ENCODE assay signal across 1 fruit fly cellular context in genomic region chr3L:21135850-21136249, dm6.
TF ChIP-seq lines count a peak whose summit lies in the region.

No protein-coding gene starts in this region.

TF ChIP-seq in whole organism, embryonic, 481 proteins besides CTCF, POLR2A, EP300 and RAD21 (continued from another document):
- no peak for TF ChIP-seq Nf-YC (tag; optimal IDR thresholded peaks at IDR 0.05; lab: Kevin White, UChicago)
- peak; percentile 100 for TF ChIP-seq Dref (GFP tag; IDR thresholded peaks at IDR 0.05; lab: Robert Waterston, UW)
- no peak for TF ChIP-seq Nf-YA (GFP tag; IDR thresholded peaks at IDR 0.05; lab: Robert Waterston, UW)
- no peak for TF ChIP-seq CG8478 (optimal IDR thresholded peaks at IDR 0.05; lab: Kevin White, UChicago)
- no peak for TF ChIP-seq CG11093 (GFP tag; IDR thresholded peaks at IDR 0.05; lab: Robert Waterston, UW)
- TF ChIP-seq ATbp (GFP tag; optimal IDR thresholded peaks at IDR 0.05; lab: Kevin White, UChicago) = no peak
- TF ChIP-seq Max (GFP tag; optimal IDR thresholded peaks at IDR 0.05; lab: Kevin White, UChicago) = peak; percentile 70
- TF ChIP-seq B-H2 (GFP tag; optimal IDR thresholded peaks at IDR 0.05; lab: Kevin White, UChicago) = no peak
- no peak for TF ChIP-seq Asciz (GFP tag; optimal IDR thresholded peaks at IDR 0.05; lab: Kevin White, UChicago)
- peak; percentile 47; the same call in 1 of the 2 replicates for TF ChIP-seq CG9932 (GFP tag; IDR thresholded peaks at IDR 0.05; lab: Robert Waterston, UW)
- TF ChIP-seq croc (GFP tag; conservative IDR thresholded peaks at IDR 0.05; lab: Robert Waterston, UW) = no peak
- no peak for TF ChIP-seq gce (GFP tag; IDR thresholded peaks at IDR 0.05; lab: Robert Waterston, UW)
- no peak for TF ChIP-seq Atf6 (GFP tag; IDR thresholded peaks at IDR 0.05; lab: Robert Waterston, UW)
- TF ChIP-seq sim (GFP tag; IDR thresholded peaks at IDR 0.05; lab: Robert Waterston, UW) = no peak
- TF ChIP-seq NC2α (GFP tag; optimal IDR thresholded peaks at IDR 0.05; lab: Kevin White, UChicago) = no peak
- no peak for TF ChIP-seq Awh (GFP tag; IDR thresholded peaks at IDR 0.05; lab: Robert Waterston, UW)
- no peak for TF ChIP-seq CG3407 (GFP tag; optimal IDR thresholded peaks at IDR 0.05; lab: Kevin White, UChicago)
- no peak for TF ChIP-seq nau (GFP tag; optimal IDR thresholded peaks at IDR 0.05; lab: Kevin White, UChicago)
- TF ChIP-seq CG1832 (GFP tag; optimal IDR thresholded peaks at IDR 0.05; lab: Kevin White, UChicago) = no peak
- TF ChIP-seq HmgD (GFP tag; optimal IDR thresholded peaks at IDR 0.05; lab: Kevin White, UChicago) = peak; percentile 66
- TF ChIP-seq CG4328 (GFP tag; optimal IDR thresholded peaks at IDR 0.05; lab: Kevin White, UChicago) = no peak
- no peak for TF ChIP-seq Hr39 (optimal IDR thresholded peaks at IDR 0.05; lab: Kevin White, UChicago)
- no peak for TF ChIP-seq eve (GFP tag; optimal IDR thresholded peaks at IDR 0.05; lab: Kevin White, UChicago)
- no peak for TF ChIP-seq jumu (GFP tag; optimal IDR thresholded peaks at IDR 0.05; lab: Kevin White, UChicago)
- TF ChIP-seq CG8388 (GFP tag; optimal IDR thresholded peaks at IDR 0.05; lab: Kevin White, UChicago) = no peak
- TF ChIP-seq en (GFP tag; optimal IDR thresholded peaks at IDR 0.05; lab: Kevin White, UChicago) = no peak
- no peak for TF ChIP-seq salm (tag; optimal IDR thresholded peaks at IDR 0.05; lab: Kevin White, UChicago)
- no peak for TF ChIP-seq CG4854 (GFP tag; optimal IDR thresholded peaks at IDR 0.05; lab: Kevin White, UChicago)
- no peak for TF ChIP-seq Six4 (GFP tag; optimal IDR thresholded peaks at IDR 0.05; lab: Kevin White, UChicago)
- no peak for TF ChIP-seq ranshi (GFP tag; IDR thresholded peaks at IDR 0.05; lab: Robert Waterston, UW)
- TF ChIP-seq CG7372 (GFP tag; IDR thresholded peaks at IDR 0.05; lab: Robert Waterston, UW) = no peak
- no peak for TF ChIP-seq CG17802 (tag; optimal IDR thresholded peaks at IDR 0.05; lab: Kevin White, UChicago)
- TF ChIP-seq NC2β (GFP tag; optimal IDR thresholded peaks at IDR 0.05; lab: Kevin White, UChicago) = peak; percentile 7
- no peak for TF ChIP-seq pb (GFP tag; optimal IDR thresholded peaks at IDR 0.05; lab: Kevin White, UChicago)
- TF ChIP-seq CG31365 (tag; optimal IDR thresholded peaks at IDR 0.05; lab: Kevin White, UChicago) = no peak
- TF ChIP-seq fu2 (GFP tag; optimal IDR thresholded peaks at IDR 0.05; lab: Kevin White, UChicago) = no peak
- TF ChIP-seq sc (optimal IDR thresholded peaks at IDR 0.05; lab: Kevin White, UChicago) = no peak
- no peak for TF ChIP-seq sc (GFP tag; optimal IDR thresholded peaks at IDR 0.05; lab: Kevin White, UChicago)
- no peak for TF ChIP-seq Hmx (GFP tag; optimal IDR thresholded peaks at IDR 0.05; lab: Kevin White, UChicago)
- TF ChIP-seq CG14014 (GFP tag; IDR thresholded peaks at IDR 0.05; lab: Robert Waterston, UW) = 0 out of 2 replicates have a peak, but pooled peaks have one; percentile 6
- no peak for TF ChIP-seq CG6175 (GFP tag; IDR thresholded peaks at IDR 0.05; lab: Robert Waterston, UW)
- no peak for TF ChIP-seq CG31224 (GFP tag; IDR thresholded peaks at IDR 0.05; lab: Robert Waterston, UW)
- no peak for TF ChIP-seq CG18764 (GFP tag; optimal IDR thresholded peaks at IDR 0.05; lab: Kevin White, UChicago)
- no peak for TF ChIP-seq Sox100B (GFP tag; optimal IDR thresholded peaks at IDR 0.05; lab: Kevin White, UChicago)
- TF ChIP-seq nerfin-2 (GFP tag; IDR thresholded peaks at IDR 0.05; lab: Robert Waterston, UW; ENCODE audit: partially characterized antibody) = peak; percentile 95
- no peak for TF ChIP-seq Ravus (GFP tag; IDR thresholded peaks at IDR 0.05; lab: Robert Waterston, UW)
- no peak for TF ChIP-seq otp (GFP tag; IDR thresholded peaks at IDR 0.05; lab: Robert Waterston, UW)
- TF ChIP-seq H2.0 (GFP tag; IDR thresholded peaks at IDR 0.05; lab: Robert Waterston, UW) = no peak
- no peak for TF ChIP-seq peb (GFP tag; IDR thresholded peaks at IDR 0.05; lab: Robert Waterston, UW)
- no peak for TF ChIP-seq al (GFP tag; IDR thresholded peaks at IDR 0.05; lab: Robert Waterston, UW)
- no peak for TF ChIP-seq bsh (GFP tag; optimal IDR thresholded peaks at IDR 0.05; lab: Kevin White, UChicago)
- TF ChIP-seq gsb (GFP tag; IDR thresholded peaks at IDR 0.05; lab: Robert Waterston, UW) = no peak
- no peak for TF ChIP-seq HLH54F (GFP tag; optimal IDR thresholded peaks at IDR 0.05; lab: Kevin White, UChicago)
- TF ChIP-seq pnt (GFP tag; optimal IDR thresholded peaks at IDR 0.05; lab: Kevin White, UChicago) = no peak
- no peak for TF ChIP-seq CG8359 (GFP tag; optimal IDR thresholded peaks at IDR 0.05; lab: Kevin White, UChicago; ENCODE audit: borderline replicate concordance)
- TF ChIP-seq exex (tag; optimal IDR thresholded peaks at IDR 0.05; lab: Kevin White, UChicago) = no peak
- TF ChIP-seq CG17829 (tag; optimal IDR thresholded peaks at IDR 0.05; lab: Kevin White, UChicago) = peak; percentile 51
- TF ChIP-seq vvl (GFP tag; IDR thresholded peaks at IDR 0.05; lab: Robert Waterston, UW) = peak; percentile 48
- TF ChIP-seq CG30020 (tag; optimal IDR thresholded peaks at IDR 0.05; lab: Kevin White, UChicago) = no peak
- TF ChIP-seq cad (GFP tag; optimal IDR thresholded peaks at IDR 0.05; lab: Kevin White, UChicago) = no peak
- TF ChIP-seq CG12155 (GFP tag; optimal IDR thresholded peaks at IDR 0.05; lab: Kevin White, UChicago) = peak; percentile 3
- TF ChIP-seq nerfin-1 (tag; optimal IDR thresholded peaks at IDR 0.05; lab: Kevin White, UChicago) = no peak
